Fruit fly (Drosophila melanogaster) whole organism, embryonic: ENCODE results near the gene Trm7-34.

Experiments
- Bdp1 ChIP-seq: fragments of 200-800 bp; sonication (Bioruptor generic); optimal IDR thresholded peaks from 3 replicates; lab custom pipeline; 2016; ENCODE audit warnings: missing biosample characterization, missing genetic modification characterization
- CG10321 ChIP-seq: fragments of 200-800 bp; sonication (Bioruptor generic); IDR thresholded peaks from 2 replicates; pipeline ENCODE4 v1.3.6; 2022; ENCODE audit warnings: missing biosample characterization, missing genetic modification characterization
- CG10565 ChIP-seq: fragments of 200-800 bp; sonication (Bioruptor generic); optimal IDR thresholded peaks from 3 replicates; lab custom pipeline; 2016; ENCODE audit warnings: missing biosample characterization, mild to moderate bottlenecking, missing genetic modification characterization
- CG12236 ChIP-seq: fragments of 200-800 bp; sonication (Bioruptor generic); optimal IDR thresholded peaks from 2 replicates; lab custom pipeline; 2016; ENCODE audit warnings: missing biosample characterization, missing genetic modification characterization
- CG12659 ChIP-seq: fragments of 200-800 bp; sonication (Bioruptor generic); optimal IDR thresholded peaks from 3 replicates; lab custom pipeline; 2017; ENCODE audit warnings: mild to moderate bottlenecking, missing biosample characterization, missing genetic modification reagents, missing genetic modification characterization
- CG13894 ChIP-seq: fragments of 200-800 bp; sonication (Bioruptor generic); optimal IDR thresholded peaks from 3 replicates; lab custom pipeline; 2018; ENCODE audit warnings: missing biosample characterization, mild to moderate bottlenecking, missing genetic modification characterization, moderate library complexity
- CG14710 ChIP-seq: fragments of 200-800 bp; sonication (Bioruptor generic); optimal IDR thresholded peaks from 3 replicates; lab custom pipeline; 2019; ENCODE audit warnings: missing biosample characterization, mild to moderate bottlenecking, missing genetic modification characterization, moderate library complexity
- CG15479 ChIP-seq: fragments of 200-800 bp; sonication (Bioruptor generic); optimal IDR thresholded peaks from 3 replicates; lab custom pipeline; 2019; ENCODE audit warnings: missing biosample characterization, mild to moderate bottlenecking, missing genetic modification characterization, moderate library complexity
- CG15601 ChIP-seq: fragments of 200-800 bp; sonication (Bioruptor generic); optimal IDR thresholded peaks from 3 replicates; lab custom pipeline; 2019; ENCODE audit warnings: missing biosample characterization, mild to moderate bottlenecking, missing genetic modification characterization, moderate library complexity
- CG15696 ChIP-seq: fragments of 200-800 bp; sonication (Bioruptor generic); optimal IDR thresholded peaks from 2 replicates; lab custom pipeline; 2019; ENCODE audit warnings: missing biosample characterization, mild to moderate bottlenecking, missing genetic modification characterization, moderate library complexity
- CG17385 ChIP-seq: fragments of 200-800 bp; sonication (Bioruptor generic); optimal IDR thresholded peaks from 3 replicates; lab custom pipeline; 2018; ENCODE audit warnings: missing biosample characterization, mild to moderate bottlenecking, missing genetic modification characterization
- CG31224 ChIP-seq: fragments of 200-800 bp; sonication (Bioruptor generic); IDR thresholded peaks from 2 replicates; pipeline ENCODE4 v1.3.6; 2022; ENCODE audit warnings: missing biosample characterization, missing genetic modification characterization
- CG31365 ChIP-seq: fragments of 200-800 bp; sonication (Bioruptor generic); optimal IDR thresholded peaks from 2 replicates; lab custom pipeline; 2018; ENCODE audit warnings: missing biosample characterization, mild to moderate bottlenecking, missing genetic modification characterization
- CG4360 ChIP-seq: fragments of 200-800 bp; sonication (Bioruptor generic); IDR thresholded peaks from 2 replicates; pipeline ENCODE4 v1.3.6; 2022; ENCODE audit warnings: missing biosample characterization, missing genetic modification characterization
- CG4424 ChIP-seq: fragments of 200-800 bp; sonication (Bioruptor generic); optimal IDR thresholded peaks from 3 replicates; lab custom pipeline; 2016; ENCODE audit warnings: missing biosample characterization, missing genetic modification characterization
- CG5245 ChIP-seq: fragments of 200-800 bp; sonication (Bioruptor generic); optimal IDR thresholded peaks from 3 replicates; lab custom pipeline; 2016; ENCODE audit warnings: missing biosample characterization, missing genetic modification characterization
- CG6689 ChIP-seq: fragments of 200-800 bp; sonication (Bioruptor generic); IDR thresholded peaks from 2 replicates; pipeline ENCODE4 v1.3.6; 2022; ENCODE audit warnings: missing biosample characterization, missing genetic modification characterization
- CG8089 ChIP-seq: fragments of 200-800 bp; sonication (Bioruptor generic); optimal IDR thresholded peaks from 3 replicates; lab custom pipeline; 2016; ENCODE audit warnings: missing biosample characterization, missing genetic modification characterization
- CoRest ChIP-seq: fragments of 200-800 bp; sonication (Bioruptor generic); optimal IDR thresholded peaks from 3 replicates; lab custom pipeline; 2018; ENCODE audit warnings: missing biosample characterization, mild to moderate bottlenecking, missing genetic modification characterization, moderate library complexity
- CrebB ChIP-seq: fragments of 200-800 bp; sonication (Bioruptor generic); optimal IDR thresholded peaks from 3 replicates; lab custom pipeline; 2018; ENCODE audit warnings: missing biosample characterization, mild to moderate bottlenecking, missing genetic modification characterization
- D19A ChIP-seq: fragments of 200-800 bp; optimal IDR thresholded peaks from 3 replicates; lab custom pipeline; 2019; ENCODE audit warnings: missing biosample characterization, mild to moderate bottlenecking, missing genetic modification characterization, moderate library complexity
- Dip3 ChIP-seq: fragments of 200-800 bp; sonication (Bioruptor generic); optimal IDR thresholded peaks from 3 replicates; lab custom pipeline; 2016; ENCODE audit warnings: missing biosample characterization, missing genetic modification characterization
- Dll ChIP-seq: fragments of 200-800 bp; sonication (Bioruptor generic); IDR thresholded peaks from 4 replicates; pipeline ENCODE4 v1.3.6; 2022; ENCODE audit warnings: missing biosample characterization, missing genetic modification characterization; ENCODE audit not compliant: partially characterized antibody
- E2f2 ChIP-seq: fragments of 200-800 bp; sonication (Bioruptor generic); IDR thresholded peaks from 2 replicates; pipeline ENCODE4 v1.3.6; 2022; ENCODE audit warnings: missing biosample characterization, missing genetic modification characterization
- Hmx ChIP-seq: fragments of 200-800 bp; sonication (Bioruptor generic); optimal IDR thresholded peaks from 2 replicates; lab custom pipeline; 2016; ENCODE audit warnings: missing biosample characterization, missing genetic modification characterization
- Hr51 ChIP-seq, 2 experiments: fragments of 200-800 bp; sonication (Bioruptor generic); optimal IDR thresholded peaks; 2 replicates in 1 of 2; 3 replicates in 1 of 2; lab custom pipeline; 2016 to 2018; ENCODE audit warnings: missing biosample characterization in 2 of 2, missing genetic modification characterization in 2 of 2, mild to moderate bottlenecking in 1 of 2, moderate library complexity in 1 of 2
- MBD-R2 ChIP-seq: fragments of 200-800 bp; sonication (Bioruptor generic); IDR thresholded peaks from 2 replicates; pipeline ENCODE4 v1.3.6; 2022; ENCODE audit warnings: missing biosample characterization, missing genetic modification characterization
- Med ChIP-seq: fragments of 200-800 bp; sonication (Bioruptor generic); peaks from one replicate; lab custom pipeline; 2016; ENCODE audit warnings: missing biosample characterization, missing genetic modification characterization, mild to moderate bottlenecking, inconsistent platforms, moderate library complexity
- NK7.1 ChIP-seq: fragments of 200-800 bp; sonication (Bioruptor generic); optimal IDR thresholded peaks from 3 replicates; lab custom pipeline; 2016; ENCODE audit warnings: missing biosample characterization, missing genetic modification characterization
- Oaz ChIP-seq: fragments of 200-800 bp; sonication (Bioruptor generic); IDR thresholded peaks from 2 replicates; pipeline ENCODE4 v1.3.6; 2022; ENCODE audit warnings: missing biosample characterization, missing genetic modification characterization
- Ravus ChIP-seq: fragments of 200-800 bp; sonication (Bioruptor generic); IDR thresholded peaks from 2 replicates; pipeline ENCODE4 v1.3.6; 2022; ENCODE audit warnings: missing biosample characterization, missing genetic modification characterization
- Ssrp ChIP-seq: fragments of 200-800 bp; sonication (Bioruptor generic); optimal IDR thresholded peaks from 2 replicates; lab custom pipeline; 2018; ENCODE audit warnings: missing biosample characterization, mild to moderate bottlenecking, missing genetic modification characterization, moderate library complexity
- ac ChIP-seq: fragments of 200-800 bp; sonication (Bioruptor generic); optimal IDR thresholded peaks from 3 replicates; lab custom pipeline; 2017; ENCODE audit warnings: missing biosample characterization, mild to moderate bottlenecking, missing genetic modification characterization
- ase ChIP-seq: fragments of 200-800 bp; sonication (Bioruptor generic); IDR thresholded peaks from 3 replicates; pipeline ENCODE4 v1.3.6; 2022; ENCODE audit warnings: missing biosample characterization, missing genetic modification characterization
- btn ChIP-seq: fragments of 200-800 bp; sonication (Bioruptor generic); optimal IDR thresholded peaks from 2 replicates; lab custom pipeline; 2016; ENCODE audit warnings: missing biosample characterization, missing genetic modification characterization
- ewg ChIP-seq: fragments of 200-800 bp; sonication (Bioruptor generic); optimal IDR thresholded peaks from 3 replicates; lab custom pipeline; 2017; ENCODE audit warnings: mild to moderate bottlenecking, missing biosample characterization, missing genetic modification reagents, missing genetic modification characterization
- fd64A ChIP-seq: fragments of 200-800 bp; sonication (Bioruptor generic); optimal IDR thresholded peaks from 3 replicates; lab custom pipeline; 2018; ENCODE audit warnings: missing biosample characterization, mild to moderate bottlenecking, missing genetic modification characterization
- gfzf ChIP-seq: fragments of 200-800 bp; sonication (Bioruptor generic); optimal IDR thresholded peaks from 2 replicates; lab custom pipeline; 2016; ENCODE audit warnings: missing biosample characterization, mild to moderate bottlenecking, missing genetic modification characterization, moderate library complexity
- hb ChIP-seq: fragments of 200-800 bp; sonication (Bioruptor generic); IDR thresholded peaks from 3 replicates; pipeline ENCODE4 v1.3.6; 2022; ENCODE audit warnings: missing biosample characterization, missing genetic modification characterization; ENCODE audit not compliant: partially characterized antibody
- hkb ChIP-seq, 2 experiments: fragments of 200-800 bp in 1 of 2; fragments of >200 bp in 1 of 2; sonication (Bioruptor generic) in 1 of 2; IDR thresholded peaks in 1 of 2; optimal IDR thresholded peaks in 1 of 2; 2 replicates each; pipeline versions ENCODE4 v1.3.6 to Lab custom; 2017 to 2022; ENCODE audit warnings: missing biosample characterization in 1 of 2, missing genetic modification characterization in 1 of 2
- lilli ChIP-seq: fragments of 200-800 bp; sonication (Bioruptor generic); optimal IDR thresholded peaks from 3 replicates; lab custom pipeline; 2016; ENCODE audit warnings: missing biosample characterization, missing genetic modification characterization
- rib ChIP-seq: fragments of 200-800 bp; sonication (Bioruptor generic); IDR thresholded peaks from 2 replicates; pipeline ENCODE4 v1.3.6; 2022; ENCODE audit warnings: missing biosample characterization, missing genetic modification characterization
- so ChIP-seq: fragments of 200-800 bp; sonication (Bioruptor generic); IDR thresholded peaks from 3 replicates; pipeline ENCODE4 v1.3.6; 2022; ENCODE audit warnings: missing biosample characterization, missing genetic modification characterization
- sqz ChIP-seq: fragments of 200-800 bp; sonication (Bioruptor generic); optimal IDR thresholded peaks from 3 replicates; lab custom pipeline; 2018; ENCODE audit warnings: missing biosample characterization, mild to moderate bottlenecking, missing genetic modification characterization
- tll ChIP-seq, 2 experiments: fragments of 200-800 bp in 1 of 2; fragments of >200 bp in 1 of 2; sonication (Bioruptor generic) in 1 of 2; optimal IDR thresholded peaks; 2 replicates each; lab custom pipeline; 2017 to 2019; ENCODE audit warnings: missing biosample characterization in 2 of 2, missing genetic modification characterization in 2 of 2, mild to moderate bottlenecking in 1 of 2, moderate library complexity in 1 of 2
- tup ChIP-seq: fragments of 200-800 bp; sonication (Bioruptor generic); optimal IDR thresholded peaks from 2 replicates; lab custom pipeline; 2016; ENCODE audit warnings: missing biosample characterization, mild to moderate bottlenecking, missing genetic modification characterization, moderate library complexity
- wek ChIP-seq: fragments of 200-800 bp; sonication (Bioruptor generic); optimal IDR thresholded peaks from 3 replicates; lab custom pipeline; 2018; ENCODE audit warnings: missing biosample characterization, mild to moderate bottlenecking, missing genetic modification characterization, moderate library complexity

The Trm7-34 gene

dm6 chr3R:21097631-21098117 lies 36.0 kb downstream of the Trm7-34 start, which contains the start of gene RhoGAP93B (continued):
- TF ChIP-seq ewg (GFP tag; lab: Kevin White, UChicago) (peak; percentile 37), D19A (tag; lab: Kevin White, UChicago) (peak; percentile 70), Dip3 (GFP tag; lab: Kevin White, UChicago) (peak; percentile 92), tup (GFP tag; lab: Kevin White, UChicago) (peak; percentile 35), CG13894 (tag; lab: Kevin White, UChicago) (no peak), gfzf (peak; percentile 83), Ravus (GFP tag; lab: Robert Waterston, UW) (peak; percentile 81), CG5245 (peak; percentile 70), E2f2 (GFP tag; lab: Robert Waterston, UW) (peak; percentile 84), wek (GFP tag; lab: Kevin White, UChicago) (peak; percentile 25), Hr51 (GFP tag; optimal IDR thresholded peaks at IDR 0.05; lab: Kevin White, UChicago) (peak; percentile 75 to 89)

dm6 chr3R:21097160-21097559 lies 36.5 kb downstream of the Trm7-34 start:
- TF ChIP-seq CrebB (tag; lab: Kevin White, UChicago) (no peak), CG31224 (GFP tag; lab: Robert Waterston, UW) (no peak), NK7.1 (GFP tag; lab: Kevin White, UChicago) (no peak), CG15479 (GFP tag; lab: Kevin White, UChicago) (no peak), Hmx (GFP tag; lab: Kevin White, UChicago) (no peak), Med (peak; percentile 50), CG10565 (GFP tag; lab: Kevin White, UChicago) (no peak), CG17385 (GFP tag; lab: Kevin White, UChicago) (peak; percentile 61), fd64A (GFP tag; lab: Kevin White, UChicago) (no peak), Ssrp (tag; lab: Kevin White, UChicago) (no peak), lilli (no peak), Oaz (GFP tag; lab: Robert Waterston, UW) (no peak), ac (GFP tag; lab: Kevin White, UChicago) (no peak), rib (0 out of 2 replicates have a peak, but pooled peaks have one; percentile 41), CG12236 (GFP tag; lab: Kevin White, UChicago) (no peak), CG4424 (GFP tag; lab: Kevin White, UChicago) (no peak), ase (GFP tag; lab: Robert Waterston, UW) (no peak), CG10321 (GFP tag; lab: Robert Waterston, UW) (no peak), CG15601 (tag; lab: Kevin White, UChicago) (no peak), sqz (GFP tag; lab: Kevin White, UChicago) (peak; percentile 7), Dll (GFP tag; lab: Robert Waterston, UW) (no peak), btn (GFP tag; lab: Kevin White, UChicago) (no peak), CG4360 (GFP tag; lab: Robert Waterston, UW) (peak; percentile 78), CG15696 (tag; lab: Kevin White, UChicago) (no peak), ewg (GFP tag; lab: Kevin White, UChicago) (no peak), hb (GFP tag; lab: Robert Waterston, UW) (no peak)

- TF ChIP-seq MBD-R2 (GFP tag; lab: Robert Waterston, UW), result 0 out of 2 replicates have a peak, but pooled peaks have one; percentile 10
- no peak for TF ChIP-seq CG8089 (GFP tag; lab: Kevin White, UChicago)
- no peak for TF ChIP-seq hkb (optimal IDR thresholded peaks at IDR 0.05; lab: Kevin White, UChicago)
- 0 out of 2 replicates have a peak, but pooled peaks have one; percentile 14 for TF ChIP-seq hkb (GFP tag; IDR thresholded peaks at IDR 0.05; lab: Robert Waterston, UW)
- TF ChIP-seq Bdp1 (GFP tag; lab: Kevin White, UChicago), result no peak
- no peak for TF ChIP-seq CG31365 (tag; lab: Kevin White, UChicago)
- TF ChIP-seq CoRest (tag; lab: Kevin White, UChicago), result no peak
- TF ChIP-seq CG14710, result no peak
- TF ChIP-seq tll (GFP tag; optimal IDR thresholded peaks at IDR 0.05; lab: Kevin White, UChicago), result peak in 1 of 2 experiments; percentile 32
- no peak for TF ChIP-seq CG12659 (GFP tag; lab: Kevin White, UChicago)
- TF ChIP-seq so (GFP tag; lab: Robert Waterston, UW), result no peak
- TF ChIP-seq CG6689 (GFP tag; lab: Robert Waterston, UW), result peak; percentile 49
Measured at dm6 chr3R:21096532-21097143, 37.0 kb downstream of the Trm7-34 start.
